Worm (Caenorhabditis elegans): ENCODE data around the gene F09E5.8.

ce11 chrII:5332345-5333124 lies 17.9 kb upstream of the F09E5.8 start:
- TF ChIP-seq nhr-12 (tag; optimal IDR thresholded peaks at IDR 0.05) (no peak), ces-1 (GFP tag; optimal IDR thresholded peaks at IDR 0.05) (no peak), pha-4 (tag; optimal IDR thresholded peaks at IDR 0.05) (no peak), lsy-2 (tag; optimal IDR thresholded peaks at IDR 0.05) (no peak), blmp-1 (tag; optimal IDR thresholded peaks at IDR 0.05) (no peak), mep-1 (tag; optimal IDR thresholded peaks at IDR 0.05) (no peak), ceh-83 (GFP tag; optimal IDR thresholded peaks at IDR 0.05) (no peak), elt-3 (tag; optimal IDR thresholded peaks at IDR 0.05) (no peak), ceh-39 (tag; optimal IDR thresholded peaks at IDR 0.05) (no peak), tbx-8 (GFP tag; optimal IDR thresholded peaks at IDR 0.05) (no peak), unc-39 (tag; optimal IDR thresholded peaks at IDR 0.05) (no peak), nhr-76 (tag; optimal IDR thresholded peaks at IDR 0.05) (no peak), snpc-4 (tag; optimal IDR thresholded peaks at IDR 0.05) (no peak)

All from whole organism, mixed stage, embryonic.